Worm (Caenorhabditis elegans): ENCODE measurements around the gene F11D11.12.

- TF ChIP-seq nhr-28 (tag; optimal IDR thresholded peaks at IDR 0.05) (no peak), lsy-2 (tag; optimal IDR thresholded peaks at IDR 0.05) (no peak), ztf-11 (tag; optimal IDR thresholded peaks at IDR 0.05) (no peak), nhr-12 (tag; optimal IDR thresholded peaks at IDR 0.05) (no peak), ceh-43 (GFP tag; optimal IDR thresholded peaks at IDR 0.05) (no peak), nhr-76 (tag; optimal IDR thresholded peaks at IDR 0.05) (no peak), cnd-1 (tag; optimal IDR thresholded peaks at IDR 0.05) (no peak), elt-3 (tag; optimal IDR thresholded peaks at IDR 0.05) (no peak), pha-4 (tag; optimal IDR thresholded peaks at IDR 0.05) (no peak), unc-39 (tag; optimal IDR thresholded peaks at IDR 0.05) (no peak)
These were observed 30.1 kb upstream of the F11D11.12 start for ce11 chrV:18780605-18781004.
